Worm (Caenorhabditis elegans): Measurements from ENCODE around the gene T19C3.7.

ce11 chrIII:634618-635017 is 1.3 kb downstream of the T19C3.7 start, which contains the start of gene fem-2:
- TF ChIP-seq madf-5 (GFP tag; IDR thresholded peaks at IDR 0.05) (no peak), lim-7 (GFP tag; IDR thresholded peaks at IDR 0.05) (no peak), unc-62 (GFP tag; optimal IDR thresholded peaks at IDR 0.05 in 1 of 2) (no peak), unc-62 (tag; optimal IDR thresholded peaks at IDR 0.05) (no peak), D1046.2 (GFP tag; IDR thresholded peaks at IDR 0.05) (no peak), ceh-82 (tag; optimal IDR thresholded peaks at IDR 0.05) (no peak), php-3 (GFP tag; IDR thresholded peaks at IDR 0.05) (no peak), nhr-77 (tag; optimal IDR thresholded peaks at IDR 0.05) (no peak), dve-1 (tag; optimal IDR thresholded peaks at IDR 0.05; ENCODE audit: insufficient read depth) (peak; percentile 34), daf-8 (GFP tag; IDR thresholded peaks at IDR 0.05) (no peak), hlh-11 (tag; optimal IDR thresholded peaks at IDR 0.05) (no peak), pqm-1 (tag; optimal IDR thresholded peaks at IDR 0.05) (no peak)

All from whole organism, L4 larva.